Fruit fly (Drosophila melanogaster) whole organism: Measurements from ENCODE around the gene sds22.
A peak's percentile ranks its signal among the peaks of the same experiment; 100 is the strongest.

Source experiments
- CG8478 ChIP-seq: fragments of >200 bp; optimal IDR thresholded peaks from 2 replicates; lab custom pipeline; 2018; ENCODE audit warnings: inconsistent platforms
- Dll ChIP-seq: fragments of >200 bp; optimal IDR thresholded peaks from 2 replicates; lab custom pipeline; 2017
- EcR ChIP-seq, 2 experiments: fragments of >200 bp; optimal IDR thresholded peaks; 2 replicates each; lab custom pipeline; 2017; ENCODE audit warnings: missing biosample characterization in 2 of 2, missing genetic modification characterization in 2 of 2, missing genetic modification reagents in 2 of 2
- pan ChIP-seq: fragments of >200 bp; optimal IDR thresholded peaks from 2 replicates; lab custom pipeline; 2017
- psq ChIP-seq: fragments of >200 bp; optimal IDR thresholded peaks from 2 replicates; lab custom pipeline; 2017
- usp ChIP-seq: fragments of >200 bp; optimal IDR thresholded peaks from 2 replicates; lab custom pipeline; 2017; ENCODE audit warnings: missing biosample characterization, missing genetic modification characterization, mixed read lengths

sds22 gene

DNA sequence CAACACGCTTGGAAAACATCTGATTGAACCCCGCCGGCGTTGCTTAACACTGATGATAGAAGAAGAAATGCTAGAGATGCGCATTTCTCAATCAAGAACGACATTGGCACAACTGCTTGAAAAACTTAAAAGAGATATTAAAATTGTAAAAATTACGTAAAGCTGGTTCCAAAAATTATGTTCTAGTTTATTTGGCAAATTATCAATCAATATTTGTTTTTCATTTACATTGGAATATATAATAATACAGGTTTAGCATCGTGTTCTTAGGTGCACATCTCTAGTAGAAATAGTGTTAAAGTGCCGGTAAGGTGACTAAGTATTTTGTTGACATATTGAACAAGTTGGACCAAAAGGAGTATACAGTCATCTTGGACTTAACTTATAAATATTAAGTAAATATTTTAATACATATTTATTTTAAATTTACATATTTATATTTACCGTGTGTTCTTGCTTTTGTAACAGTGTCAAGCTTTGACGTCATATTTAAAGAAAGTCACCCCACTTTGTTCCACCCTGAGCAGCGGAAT is at the start of gene sds22, which contains the start of gene Brf:
sds22 (plus strand) TSS at position 282 of the 533 bp plus-strand sequence.
Brf (minus strand) TSS at position 25 of the 533 bp plus-strand sequence.
- TF ChIP-seq pan (no peak), usp (no peak), EcR (GFP tag; optimal IDR thresholded peaks at IDR 0.05; lab: Kevin White, UChicago) (no peak), Dll (lab: Kevin White, UChicago) (no peak), psq (lab: Kevin White, UChicago) (no peak), CG8478 (lab: Kevin White, UChicago) (no peak)

DNA sequence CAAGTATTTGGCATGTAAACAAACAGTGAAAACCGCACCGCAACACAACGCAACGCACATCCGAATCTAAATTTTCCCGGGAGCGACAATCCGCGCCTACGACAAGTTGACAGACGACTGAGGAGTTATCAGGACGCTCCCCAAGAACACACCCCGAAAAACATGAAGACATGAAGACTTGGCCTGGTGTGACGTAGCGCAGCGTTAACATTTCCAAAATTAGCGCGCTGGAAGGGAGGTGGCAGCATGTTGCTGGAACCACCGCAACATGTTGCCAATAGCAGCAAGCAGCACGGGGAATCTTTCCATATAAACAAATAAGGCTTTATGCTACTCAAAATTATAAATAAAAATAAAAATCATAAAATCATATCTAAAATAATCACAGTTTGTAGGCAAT is 45.2 kb upstream of the sds22 start:
- TF ChIP-seq CG8478 (lab: Kevin White, UChicago): no peak
- no peak for TF ChIP-seq EcR (GFP tag; optimal IDR thresholded peaks at IDR 0.05; lab: Kevin White, UChicago)
- TF ChIP-seq psq (lab: Kevin White, UChicago): no peak
- TF ChIP-seq Dll (lab: Kevin White, UChicago): no peak
- TF ChIP-seq pan: no peak
- no peak for TF ChIP-seq usp

DNA sequence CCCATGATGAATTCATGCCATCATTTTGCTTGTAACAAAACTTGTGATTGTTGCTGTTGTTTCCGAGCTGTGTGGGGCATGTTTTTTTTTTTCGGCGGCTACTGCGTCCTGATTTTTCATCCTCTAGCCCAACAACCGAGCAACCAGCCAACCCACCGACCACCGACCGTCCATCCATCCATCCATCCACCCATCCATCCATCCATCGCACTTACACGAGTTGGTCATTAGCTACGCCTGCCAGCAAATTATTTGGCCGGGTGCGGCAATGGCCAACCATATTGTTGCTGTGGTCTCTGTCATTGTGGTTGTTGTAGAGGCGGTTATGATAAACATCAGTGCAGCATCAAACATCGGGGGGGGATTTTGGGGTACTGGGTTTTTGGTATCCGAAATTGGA is 32.0 kb upstream of the sds22 start:
- no peak for TF ChIP-seq usp
- TF ChIP-seq pan: no peak
- no peak for TF ChIP-seq CG8478 (lab: Kevin White, UChicago)
- TF ChIP-seq psq (lab: Kevin White, UChicago): no peak
- no peak for TF ChIP-seq Dll (lab: Kevin White, UChicago)
- no peak for TF ChIP-seq EcR (GFP tag; optimal IDR thresholded peaks at IDR 0.05; lab: Kevin White, UChicago)

DNA sequence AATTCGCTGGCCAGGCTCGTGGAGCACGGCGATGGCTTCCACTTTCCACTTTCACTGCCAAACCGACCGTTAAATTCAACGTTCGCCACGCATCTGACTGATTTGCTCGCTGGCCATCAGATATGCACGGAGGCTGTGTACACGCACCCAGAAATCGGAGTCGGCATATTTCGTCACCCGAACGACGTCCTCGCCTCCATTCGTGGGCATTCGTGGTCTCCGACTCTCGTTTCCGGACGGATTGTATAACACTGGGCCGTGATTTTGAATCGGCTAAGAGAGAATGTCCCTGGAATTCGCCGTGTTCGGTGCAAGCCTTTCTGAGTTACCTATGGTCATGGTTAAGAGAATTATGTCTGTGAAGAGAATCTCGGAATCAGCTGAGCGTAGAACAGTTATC is 25.4 kb upstream of the sds22 start, which contains the start of gene beat-IIa:
beat-IIa (minus strand) TSS at position 97 of the 400 bp plus-strand sequence.
- TF ChIP-seq EcR (GFP tag; optimal IDR thresholded peaks at IDR 0.05; lab: Kevin White, UChicago): no peak
- TF ChIP-seq pan: no peak
- TF ChIP-seq psq (lab: Kevin White, UChicago): no peak
- TF ChIP-seq Dll (lab: Kevin White, UChicago): no peak
- no peak for TF ChIP-seq usp
- TF ChIP-seq CG8478 (lab: Kevin White, UChicago): no peak

DNA sequence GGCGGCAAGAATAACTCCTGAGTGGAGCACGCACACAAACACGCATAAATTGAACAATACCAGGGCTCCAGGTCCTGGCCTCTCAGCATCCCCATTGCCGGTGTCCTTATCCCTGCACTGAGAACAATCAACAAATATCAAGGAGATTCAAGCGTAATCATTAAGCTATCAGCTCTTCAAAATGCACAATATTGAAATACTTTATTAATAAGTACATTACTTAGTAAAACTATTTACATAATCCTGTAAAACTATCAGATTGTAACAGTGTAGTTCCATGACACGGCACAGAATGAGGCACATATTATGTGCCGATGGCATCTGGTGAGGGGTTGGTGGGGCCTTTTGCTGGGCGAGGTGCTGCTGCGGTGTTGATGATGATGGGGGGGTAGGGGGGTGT is 20.3 kb upstream of the sds22 start:
- no peak for TF ChIP-seq pan
- no peak for TF ChIP-seq usp
- TF ChIP-seq psq (lab: Kevin White, UChicago): no peak
- TF ChIP-seq Dll (lab: Kevin White, UChicago): no peak
- no peak for TF ChIP-seq CG8478 (lab: Kevin White, UChicago)
- TF ChIP-seq EcR (GFP tag; optimal IDR thresholded peaks at IDR 0.05; lab: Kevin White, UChicago): no peak

DNA sequence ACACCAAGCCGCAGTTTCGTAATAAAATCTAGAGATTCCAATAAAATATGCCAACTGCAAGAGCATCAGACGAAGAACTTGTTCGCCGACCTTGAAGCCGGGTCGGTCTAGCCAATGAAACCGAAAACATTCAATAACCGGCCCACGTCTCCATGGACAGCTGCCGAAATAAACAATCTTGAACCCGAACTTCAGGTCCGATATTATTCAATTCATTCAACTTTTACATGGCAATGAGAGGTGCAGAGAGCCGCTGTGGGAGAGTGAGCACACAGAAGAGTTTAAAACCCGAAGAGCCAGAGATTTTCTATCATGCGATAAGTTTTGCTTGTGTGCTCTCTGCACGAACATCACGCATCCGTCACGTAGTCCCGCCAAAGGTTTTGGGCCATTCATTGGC is 13.9 kb upstream of the sds22 start:
- TF ChIP-seq pan (no peak), EcR (GFP tag; optimal IDR thresholded peaks at IDR 0.05; lab: Kevin White, UChicago) (peak in 1 of 2 experiments; percentile 38)

DNA sequence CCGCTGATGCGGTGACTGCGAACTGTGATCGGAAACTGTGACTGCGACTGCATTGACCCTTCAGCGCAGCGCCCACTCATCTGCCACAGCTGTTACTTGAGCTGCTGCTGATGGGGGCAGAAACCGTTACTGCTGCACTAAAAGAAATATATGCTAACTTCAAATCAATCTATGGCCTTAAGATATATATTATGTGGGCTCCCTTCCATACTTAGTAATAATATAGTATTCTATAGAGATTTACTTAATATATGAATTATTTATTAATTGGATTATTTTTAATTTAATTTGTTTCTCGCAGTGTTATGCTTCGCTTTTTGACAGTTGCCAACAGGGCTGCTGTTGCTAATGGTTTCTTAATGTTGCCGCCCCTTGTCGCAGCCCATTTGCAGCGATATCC is 12.3 kb upstream of the sds22 start:
- TF ChIP-seq EcR (GFP tag; optimal IDR thresholded peaks at IDR 0.05; lab: Kevin White, UChicago) (no peak), usp (no peak), psq (lab: Kevin White, UChicago) (no peak)

DNA sequence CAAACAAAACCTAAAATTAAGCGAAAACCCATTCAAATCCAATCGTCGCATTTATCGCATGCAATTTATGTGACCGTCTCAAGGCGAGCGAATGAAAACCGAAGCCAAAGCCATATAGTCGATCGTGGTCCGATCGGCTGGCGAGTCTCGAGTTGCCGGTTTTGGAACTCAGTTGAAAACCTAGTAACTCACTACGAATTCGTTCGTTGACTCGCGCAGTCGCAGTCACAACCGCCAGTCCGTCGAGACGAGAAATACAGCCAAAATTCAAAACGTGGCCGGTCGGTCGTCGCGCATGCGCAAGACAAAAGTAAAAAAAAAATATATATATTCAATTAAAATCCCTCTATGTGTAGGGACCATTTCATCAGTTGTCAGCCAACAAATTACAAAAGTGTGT is 11.7 kb upstream of the sds22 start, which contains the start of gene lute:
lute (plus strand) TSS at position 203 of the 400 bp plus-strand sequence.
- TF ChIP-seq usp (no peak), pan (no peak), EcR (GFP tag; optimal IDR thresholded peaks at IDR 0.05; lab: Kevin White, UChicago) (no peak), CG8478 (lab: Kevin White, UChicago) (no peak), psq (lab: Kevin White, UChicago) (no peak), Dll (lab: Kevin White, UChicago) (no peak)

DNA sequence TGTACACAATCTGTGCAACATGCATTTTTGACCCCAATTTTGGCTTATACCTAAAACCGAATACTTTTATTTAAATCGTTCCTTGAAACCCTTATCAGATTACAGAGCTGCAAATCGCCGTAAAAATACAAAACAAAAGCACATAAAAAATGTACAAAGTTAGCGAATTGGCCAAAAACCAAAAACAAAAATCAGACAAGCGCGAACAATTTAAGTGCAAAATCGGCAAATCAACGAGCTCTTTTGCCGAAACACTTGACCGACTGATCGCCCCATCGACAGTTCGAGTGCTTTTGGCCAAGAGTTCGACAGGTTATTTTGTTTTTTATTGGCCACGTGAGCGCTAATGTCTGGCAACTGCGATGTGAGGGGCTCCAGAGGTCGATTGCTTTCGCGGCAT is 9.5 kb upstream of the sds22 start:
- TF ChIP-seq EcR (GFP tag; optimal IDR thresholded peaks at IDR 0.05; lab: Kevin White, UChicago) (no peak), psq (lab: Kevin White, UChicago) (no peak), usp (no peak)

DNA sequence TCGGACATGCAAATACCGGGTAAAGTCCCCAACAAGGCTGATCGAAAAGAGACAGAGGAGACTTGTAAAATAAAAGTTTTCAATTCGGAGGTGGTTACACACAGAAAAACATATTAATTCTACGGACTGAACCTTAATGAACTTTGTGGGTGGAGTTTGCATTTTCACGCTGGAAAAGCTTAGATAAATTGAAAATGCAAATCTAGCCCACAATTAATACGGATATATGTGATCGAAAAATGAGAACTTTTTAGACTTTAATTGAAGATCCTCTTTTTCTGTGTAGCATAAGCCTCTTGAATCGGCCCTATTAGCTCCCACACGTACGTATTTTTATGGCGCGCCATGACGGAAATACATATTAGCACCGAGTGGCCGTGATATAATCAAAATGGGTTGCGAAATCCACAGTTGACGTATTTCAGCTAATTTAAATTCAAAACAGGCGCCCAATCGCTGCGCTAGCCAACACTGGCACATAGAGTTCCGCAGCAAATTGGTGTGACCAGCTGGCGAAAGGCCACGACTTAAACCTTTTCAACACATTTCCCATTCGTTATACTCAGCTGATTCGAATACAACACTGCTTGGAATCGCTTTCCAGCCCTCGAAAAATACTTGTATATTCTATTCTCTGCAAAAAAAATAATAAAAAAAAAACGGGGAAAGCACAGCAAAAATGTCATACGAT is 5.9 kb upstream of the sds22 start:
- no peak for TF ChIP-seq CG8478 (lab: Kevin White, UChicago)
- no peak for TF ChIP-seq Dll (lab: Kevin White, UChicago)
- TF ChIP-seq pan: no peak
- no peak for TF ChIP-seq EcR (GFP tag; optimal IDR thresholded peaks at IDR 0.05; lab: Kevin White, UChicago)
- no peak for TF ChIP-seq psq (lab: Kevin White, UChicago)
- TF ChIP-seq usp: no peak

DNA sequence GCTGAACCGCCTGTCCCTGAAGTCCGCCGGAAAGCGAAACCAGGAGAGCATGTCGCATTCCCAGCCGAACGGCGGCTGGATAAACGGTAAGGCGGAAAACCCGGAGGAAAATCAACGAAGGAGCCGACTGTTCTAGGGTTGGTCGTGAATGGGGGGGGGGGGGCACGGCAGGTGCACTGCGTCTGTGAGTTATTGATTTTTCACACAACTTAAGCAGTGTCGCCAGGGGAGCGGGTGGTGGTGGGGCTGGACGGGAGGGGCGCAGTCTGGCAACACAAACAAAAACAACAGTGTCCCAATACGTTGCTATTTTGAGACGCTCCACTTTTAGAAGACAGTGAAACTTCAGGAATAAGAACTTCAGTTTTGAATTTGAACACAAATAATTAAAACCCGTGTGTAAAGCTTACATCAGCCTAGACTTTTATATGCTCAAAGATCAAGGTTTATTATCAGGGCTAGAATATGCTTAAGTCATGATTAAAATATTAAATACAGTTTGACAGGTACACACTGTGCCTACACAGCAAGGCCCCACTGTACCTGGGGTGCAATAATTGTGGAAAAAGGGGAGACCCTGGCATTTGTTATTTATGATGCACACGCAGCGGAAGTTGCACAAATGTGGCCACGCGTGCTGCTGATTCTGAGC is 5.1 kb upstream of the sds22 start:
- TF ChIP-seq CG8478 (lab: Kevin White, UChicago): no peak

DNA sequence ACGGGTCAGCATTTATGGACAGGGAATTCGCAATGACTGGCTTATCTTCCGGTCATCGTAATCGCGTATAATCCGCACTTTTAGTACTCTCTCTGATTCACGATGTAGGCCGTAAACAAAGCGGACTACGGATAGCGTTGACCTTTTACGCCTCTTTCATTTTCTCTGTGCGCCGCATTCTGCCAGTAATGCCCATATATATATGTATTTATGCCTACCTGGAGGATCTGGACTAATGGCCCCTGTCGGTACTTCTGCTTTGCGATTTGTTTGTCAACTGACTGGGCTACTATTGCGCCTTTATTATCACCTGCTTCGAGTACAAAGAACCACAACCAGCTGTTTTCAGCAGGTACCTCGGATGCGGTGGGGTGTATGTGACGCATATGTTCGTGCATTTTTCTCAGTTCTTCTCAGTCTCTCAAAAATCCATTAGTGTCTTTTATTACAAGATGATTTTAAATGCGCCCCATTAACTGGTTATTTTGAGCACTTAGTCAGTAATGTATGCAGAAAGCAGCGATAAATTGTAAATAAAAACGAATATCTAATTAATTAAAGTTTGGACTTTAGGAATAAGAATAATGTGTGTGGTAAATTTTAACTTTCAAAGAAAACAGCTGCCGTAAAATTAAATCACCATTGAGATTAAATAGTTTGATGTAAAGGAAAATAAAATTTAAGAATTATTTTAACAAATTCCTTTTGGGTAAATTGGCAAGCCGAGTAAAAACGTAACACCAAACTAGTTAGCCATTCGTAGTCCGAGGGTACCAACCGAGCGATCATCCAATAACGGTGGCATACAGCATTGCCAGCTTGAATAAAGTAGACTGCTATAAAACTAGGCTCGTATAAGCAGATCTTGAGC is 3.2 kb downstream of the sds22 start, which contains the start of gene CREG:
CREG (minus strand) TSS at position 323 of the 871 bp plus-strand sequence.
- TF ChIP-seq usp (no peak), Dll (lab: Kevin White, UChicago) (no peak), EcR (GFP tag; optimal IDR thresholded peaks at IDR 0.05; lab: Kevin White, UChicago) (no peak), pan (peak; percentile 93), psq (lab: Kevin White, UChicago) (no peak), CG8478 (lab: Kevin White, UChicago) (no peak)
